Fruit fly (Drosophila melanogaster) whole organism, wandering third instar larva: Measurements from ENCODE around the gene S6k.

ENCODE experiments used
- Abd-B ChIP-seq: fragments of >200 bp; optimal IDR thresholded peaks from 2 replicates; lab custom pipeline; 2017; ENCODE audit warnings: missing biosample characterization, missing genetic modification characterization
- CG32264 ChIP-seq: fragments of 200-800 bp; sonication (Bioruptor generic); optimal IDR thresholded peaks from 2 replicates; lab custom pipeline; 2016; ENCODE audit warnings: missing biosample characterization, missing genetic modification characterization
- CG9705 ChIP-seq: fragments of 200-800 bp; sonication (Bioruptor generic); optimal IDR thresholded peaks from 2 replicates; lab custom pipeline; 2018; ENCODE audit warnings: missing biosample characterization, mild to moderate bottlenecking, missing genetic modification characterization
- CrebA ChIP-seq: fragments of 200-800 bp; sonication (Bioruptor generic); optimal IDR thresholded peaks from 2 replicates; lab custom pipeline; 2016; ENCODE audit warnings: missing biosample characterization, mild to moderate bottlenecking, missing genetic modification characterization, borderline replicate concordance
- Dfd ChIP-seq: fragments of >200 bp; optimal IDR thresholded peaks from 2 replicates; lab custom pipeline; 2017; ENCODE audit warnings: missing biosample characterization, missing genetic modification characterization
- Dif ChIP-seq: fragments of 200-275, 200-300 bp; sonication (Bioruptor generic); optimal IDR thresholded peaks from 2 replicates; lab custom pipeline; 2018; ENCODE audit warnings: missing biosample characterization, missing genetic modification characterization; ENCODE audit not compliant: partially characterized antibody
- GATAd ChIP-seq: sonication (Bioruptor generic); optimal IDR thresholded peaks from 2 replicates; lab custom pipeline; 2016; ENCODE audit warnings: missing biosample characterization, missing genetic modification characterization
- HLH106 ChIP-seq: fragments of 200-800 bp; optimal IDR thresholded peaks from 3 replicates; lab custom pipeline; 2019; ENCODE audit warnings: missing biosample characterization, mild to moderate bottlenecking, missing genetic modification characterization, moderate library complexity
- Hnf4 ChIP-seq: fragments of 200-800 bp; sonication (Bioruptor generic); optimal IDR thresholded peaks from 2 replicates; lab custom pipeline; 2016; ENCODE audit warnings: missing biosample characterization, mild to moderate bottlenecking, missing genetic modification characterization
- Hr78 ChIP-seq: fragments of >200 bp; optimal IDR thresholded peaks from 2 replicates; lab custom pipeline; 2017; ENCODE audit warnings: missing biosample characterization, missing genetic modification characterization
- Hr83 ChIP-seq: fragments of 200-300 bp; sonication (Bioruptor generic); optimal IDR thresholded peaks from 2 replicates; lab custom pipeline; 2016; ENCODE audit warnings: missing biosample characterization, mild to moderate bottlenecking, missing genetic modification characterization, moderate library complexity; ENCODE audit not compliant: poor library complexity, severe bottlenecking
- Jra ChIP-seq: sonication (Bioruptor generic); optimal IDR thresholded peaks from 2 replicates; lab custom pipeline; 2016; ENCODE audit warnings: missing biosample characterization, missing genetic modification characterization
- Mio ChIP-seq: sonication (Bioruptor generic); optimal IDR thresholded peaks from 2 replicates; lab custom pipeline; 2016; ENCODE audit warnings: missing biosample characterization, missing genetic modification characterization
- Myc ChIP-seq: fragments of >200 bp; optimal IDR thresholded peaks from 2 replicates; lab custom pipeline; 2017
- N ChIP-seq: fragments of >200 bp; optimal IDR thresholded peaks from 2 replicates; lab custom pipeline; 2018; ENCODE audit warnings: missing biosample characterization, missing external identifiers, missing genetic modification characterization
- OdsH ChIP-seq: fragments of 200-800 bp; sonication (Bioruptor generic); optimal IDR thresholded peaks from 2 replicates; lab custom pipeline; 2016; ENCODE audit warnings: missing biosample characterization, mild to moderate bottlenecking, missing genetic modification characterization
- Rel ChIP-seq, 2 experiments: fragments of 200-800 bp; sonication (Bioruptor generic) in 1 of 2; optimal IDR thresholded peaks; 2 replicates in 1 of 2; 3 replicates in 1 of 2; lab custom pipeline; 2016 to 2019; ENCODE audit warnings: mild to moderate bottlenecking in 2 of 2, missing biosample characterization in 2 of 2, missing genetic modification characterization in 2 of 2, moderate library complexity in 1 of 2
- Sp1 ChIP-seq: fragments of 200-800 bp; sonication (Bioruptor generic); optimal IDR thresholded peaks from 3 replicates; lab custom pipeline; 2019; ENCODE audit warnings: missing biosample characterization, mild to moderate bottlenecking, missing genetic modification characterization, moderate library complexity
- Vsx2 ChIP-seq: fragments of 200-300, 225-300 bp; sonication (Bioruptor generic); optimal IDR thresholded peaks from 2 replicates; lab custom pipeline; 2018; ENCODE audit warnings: missing biosample characterization, missing genetic modification characterization; ENCODE audit not compliant: partially characterized antibody
- br ChIP-seq: fragments of 200-800 bp; sonication (Bioruptor generic); optimal IDR thresholded peaks from 2 replicates; lab custom pipeline; 2016; ENCODE audit warnings: missing biosample characterization, missing genetic modification characterization
- brk ChIP-seq: fragments of 200-800 bp; sonication (Bioruptor generic); optimal IDR thresholded peaks from 2 replicates; lab custom pipeline; 2016; ENCODE audit warnings: missing biosample characterization, mild to moderate bottlenecking, missing genetic modification characterization
- dl ChIP-seq, 2 experiments: fragments of 175-275, 200-275 bp in 1 of 2; fragments of 200-275 bp in 1 of 2; sonication (Bioruptor generic); optimal IDR thresholded peaks; lab custom pipeline; 2018; ENCODE audit warnings: mild to moderate bottlenecking in 2 of 2, missing biosample characterization in 2 of 2, missing genetic modification characterization in 2 of 2, moderate library complexity in 2 of 2; ENCODE audit not compliant: partially characterized antibody in 2 of 2, insufficient read depth in 1 of 2
- dmrt93B ChIP-seq: fragments of 200-800 bp; sonication (Bioruptor generic); optimal IDR thresholded peaks from 2 replicates; lab custom pipeline; 2018; ENCODE audit warnings: missing biosample characterization, mild to moderate bottlenecking, missing genetic modification characterization
- dsf ChIP-seq: sonication (Bioruptor generic); optimal IDR thresholded peaks from 2 replicates; lab custom pipeline; 2016; ENCODE audit warnings: missing biosample characterization, missing genetic modification characterization, borderline replicate concordance
- ey ChIP-seq: fragments of 200-800 bp; sonication (Bioruptor generic); optimal IDR thresholded peaks from 2 replicates; lab custom pipeline; 2016; ENCODE audit warnings: missing biosample characterization, missing genetic modification characterization
- foxo ChIP-seq, 2 experiments: fragments of 200-800 bp; sonication (Bioruptor generic); optimal IDR thresholded peaks; 2 replicates in 1 of 2; 3 replicates in 1 of 2; lab custom pipeline; 2016 to 2017; ENCODE audit warnings: missing biosample characterization in 2 of 2, missing genetic modification characterization in 2 of 2
- fru ChIP-seq: fragments of 200-800 bp; sonication (Bioruptor generic); optimal IDR thresholded peaks from 3 replicates; lab custom pipeline; 2016; ENCODE audit warnings: missing biosample characterization, mild to moderate bottlenecking, missing genetic modification characterization
- h ChIP-seq: fragments of 200-800 bp; sonication (Bioruptor generic); optimal IDR thresholded peaks from 3 replicates; lab custom pipeline; 2016; ENCODE audit warnings: missing biosample characterization, mild to moderate bottlenecking, missing genetic modification characterization
- jim ChIP-seq: fragments of 175-275, 200-325 bp; sonication (Bioruptor generic); optimal IDR thresholded peaks from 2 replicates; lab custom pipeline; 2016; ENCODE audit warnings: missing biosample characterization, mild to moderate bottlenecking, missing genetic modification characterization
- lola ChIP-seq: fragments of >200 bp; optimal IDR thresholded peaks from 2 replicates; lab custom pipeline; 2017; ENCODE audit warnings: missing biosample characterization, missing genetic modification characterization
- pan ChIP-seq: fragments of >200 bp; optimal IDR thresholded peaks from 2 replicates; lab custom pipeline; 2017
- psq ChIP-seq: fragments of 200-800 bp; sonication (Bioruptor generic); optimal IDR thresholded peaks from 3 replicates; lab custom pipeline; 2017; ENCODE audit warnings: missing biosample characterization, mild to moderate bottlenecking, missing genetic modification characterization, moderate library complexity
- rgr ChIP-seq: fragments of 200-800 bp; sonication (Bioruptor generic); optimal IDR thresholded peaks from 3 replicates; lab custom pipeline; 2016; ENCODE audit warnings: missing biosample characterization, mild to moderate bottlenecking, missing genetic modification characterization
- sage ChIP-seq: fragments of 200-800 bp; sonication (Bioruptor generic); optimal IDR thresholded peaks from 2 replicates; lab custom pipeline; 2016; ENCODE audit warnings: missing biosample characterization, mild to moderate bottlenecking, missing genetic modification characterization
- sv ChIP-seq: fragments of 200-800 bp; sonication (Bioruptor generic); optimal IDR thresholded peaks from 3 replicates; lab custom pipeline; 2016; ENCODE audit warnings: missing biosample characterization, missing genetic modification characterization
- tai ChIP-seq: sonication (Bioruptor generic); optimal IDR thresholded peaks from 2 replicates; lab custom pipeline; 2016; ENCODE audit warnings: missing biosample characterization, missing genetic modification characterization
- usp ChIP-seq: fragments of >200 bp; optimal IDR thresholded peaks from 2 replicates; lab custom pipeline; 2017; ENCODE audit warnings: missing biosample characterization, missing genetic modification characterization
- woc ChIP-seq: sonication (Bioruptor generic); optimal IDR thresholded peaks from 2 replicates; lab custom pipeline; 2016; ENCODE audit warnings: missing biosample characterization, mild to moderate bottlenecking, missing genetic modification characterization

The S6k gene

DNA sequence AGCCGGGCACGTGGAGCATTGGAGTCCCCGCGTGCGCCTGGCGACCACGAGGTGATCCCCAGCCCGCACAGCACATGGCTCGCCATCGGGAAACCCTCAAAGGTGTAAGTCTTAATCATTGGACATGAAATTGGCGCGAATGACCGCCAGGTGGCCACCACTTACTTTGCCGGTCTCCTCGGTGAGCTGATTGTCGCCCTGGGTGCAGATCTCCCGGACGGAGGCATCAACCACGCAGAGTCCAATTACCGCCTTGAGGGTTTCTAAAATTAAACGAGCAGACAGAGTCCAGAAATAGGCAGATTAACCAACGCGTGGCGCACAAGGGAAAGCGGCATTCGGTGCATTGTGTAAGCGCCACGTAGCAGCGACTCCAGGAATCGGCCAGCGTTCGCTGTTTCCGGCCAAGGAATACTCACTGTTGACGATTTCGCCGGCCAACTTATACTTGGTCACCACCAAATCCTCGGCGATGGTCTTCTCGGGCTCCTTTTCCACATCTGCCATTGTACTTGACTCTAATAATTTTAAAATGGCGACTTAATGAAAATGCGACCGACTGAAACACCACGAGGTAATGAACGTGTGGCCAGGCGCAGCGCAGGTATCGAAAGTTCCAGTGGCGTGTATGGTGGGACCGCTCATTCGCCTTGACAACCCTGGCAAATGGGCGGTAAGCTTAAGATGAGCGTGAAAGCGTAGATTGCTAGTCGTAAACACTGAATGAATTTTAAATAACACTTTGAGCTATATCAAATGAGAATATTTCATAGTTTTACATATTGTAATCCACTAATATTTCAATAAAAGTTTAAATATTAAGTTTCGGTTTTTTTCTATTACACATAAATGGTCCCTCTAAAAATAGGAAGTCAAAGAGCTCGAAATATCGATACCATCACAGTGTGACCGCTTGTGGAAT lies 45.5 kb downstream of the S6k start, which contains the start of gene CG10576:
TSS of gene CG10576 (minus strand) at position 781 of the 922 bp plus-strand sequence.
- TF ChIP-seq psq (GFP tag; lab: Kevin White, UChicago) (peak; percentile 40), lola (GFP tag; lab: Kevin White, UChicago) (no peak), Myc (peak; percentile 79), Abd-B (GFP tag; lab: Kevin White, UChicago) (no peak), sage (GFP tag; lab: Kevin White, UChicago) (no peak), Dif (GFP tag; lab: Kevin White, UChicago) (no peak)

DNA sequence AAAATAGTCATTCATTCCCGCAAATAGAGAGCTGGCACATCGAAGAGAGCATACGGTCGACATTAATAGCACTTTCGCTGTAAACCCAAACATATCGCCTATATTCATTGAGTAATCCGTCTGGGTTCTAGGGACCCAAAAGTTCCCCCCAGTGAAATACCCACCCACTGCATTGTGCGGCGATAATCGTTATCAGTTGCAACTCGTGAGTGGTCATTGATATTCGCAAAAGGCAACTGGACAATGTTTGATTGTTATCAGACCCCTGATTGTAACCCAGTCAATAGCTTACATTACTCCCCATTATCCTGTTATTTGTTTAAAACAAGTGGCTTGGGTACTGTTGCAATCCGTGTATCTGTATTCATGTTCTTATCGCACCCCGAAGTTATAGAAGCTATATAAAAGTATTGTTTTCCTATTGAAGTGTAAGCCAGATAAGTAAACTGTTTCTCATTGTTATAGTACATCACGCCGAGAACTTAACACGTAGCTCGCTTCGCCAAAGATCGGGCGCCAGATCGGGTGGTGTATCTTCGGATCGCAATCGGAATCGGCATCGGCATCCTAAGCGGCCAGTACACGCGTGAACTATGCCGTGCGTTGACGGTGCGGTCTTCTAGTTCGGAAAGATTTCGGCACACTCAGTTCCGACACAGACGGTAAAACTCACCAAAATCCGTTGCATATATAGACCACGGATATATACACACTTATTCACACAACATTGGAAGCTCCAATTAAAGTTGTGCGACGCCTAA lies 56.9 kb downstream of the S6k start:
- no peak for TF ChIP-seq Dfd (GFP tag; lab: Kevin White, UChicago)
- no peak for TF ChIP-seq Abd-B (GFP tag; lab: Kevin White, UChicago)
- TF ChIP-seq br (GFP tag; lab: Kevin White, UChicago) = peak; percentile 37
- no peak for TF ChIP-seq ey (GFP tag; lab: Kevin White, UChicago)
- no peak for TF ChIP-seq dmrt93B (GFP tag; lab: Kevin White, UChicago)
- TF ChIP-seq Hr83 (GFP tag; lab: Kevin White, UChicago) = no peak
- peak; percentile 33 for TF ChIP-seq Hr78 (GFP tag; lab: Kevin White, UChicago)
- TF ChIP-seq fru (GFP tag; lab: Kevin White, UChicago) = no peak
- TF ChIP-seq Rel (GFP tag; optimal IDR thresholded peaks at IDR 0.05; lab: Kevin White, UChicago) = no peak
- TF ChIP-seq Rel (tag; optimal IDR thresholded peaks at IDR 0.05; lab: Kevin White, UChicago) = peak; percentile 97
- TF ChIP-seq Myc = no peak

DNA sequence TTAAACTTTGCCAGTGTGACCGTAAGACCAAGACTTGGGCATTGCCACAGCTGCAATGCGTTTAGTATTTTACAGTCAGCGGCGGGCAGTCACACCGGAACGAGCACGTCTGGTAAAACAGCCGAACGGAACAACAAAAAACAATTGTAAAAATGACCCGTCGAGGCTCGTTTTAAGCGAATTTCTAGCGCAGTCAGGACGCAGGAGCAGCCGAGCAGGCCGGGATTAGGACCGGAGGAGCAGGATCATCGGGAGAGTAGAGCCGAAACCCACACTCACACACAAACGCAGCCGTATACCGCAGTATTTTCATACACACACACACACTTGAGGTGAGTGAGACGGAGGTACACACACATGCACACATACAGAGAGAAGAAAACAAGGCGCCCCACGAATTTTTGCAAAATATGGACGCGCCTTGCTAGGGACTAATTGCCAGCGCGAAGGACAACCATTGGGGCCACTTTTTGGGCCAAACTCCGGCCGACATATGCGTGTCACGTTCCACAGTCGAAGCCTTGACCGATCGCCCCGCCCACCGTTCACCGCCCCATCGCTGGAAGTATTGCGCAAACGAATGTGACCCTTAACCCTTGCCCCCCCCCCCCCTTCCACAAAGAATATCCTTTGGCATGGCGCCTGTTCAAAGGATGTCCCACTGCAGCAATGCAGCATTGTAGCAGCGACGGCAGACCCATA lies 57.7 kb downstream of the S6k start, which contains the start of gene Usp47:
TSS of gene Usp47 (plus strand) at position 71 of the 702 bp plus-strand sequence.
- TF ChIP-seq woc (GFP tag; lab: Kevin White, UChicago) = no peak
- TF ChIP-seq Rel (GFP tag; optimal IDR thresholded peaks at IDR 0.05; lab: Kevin White, UChicago) = no peak
- peak; percentile 14 for TF ChIP-seq Rel (tag; optimal IDR thresholded peaks at IDR 0.05; lab: Kevin White, UChicago)
- TF ChIP-seq dl (GFP tag; optimal IDR thresholded peaks at IDR 0.05; lab: Kevin White, UChicago; ENCODE audit: insufficient read depth in 1 of 2, partially characterized antibody in 2 of 2) = no peak
- TF ChIP-seq HLH106 = no peak
- peak; percentile 79 for TF ChIP-seq N (GFP tag; lab: Kevin White, UChicago)
- no peak for TF ChIP-seq br (GFP tag; lab: Kevin White, UChicago)
- peak; percentile 6 for TF ChIP-seq Sp1 (GFP tag; lab: Kevin White, UChicago)
- TF ChIP-seq CrebA (GFP tag; lab: Kevin White, UChicago) = no peak
- no peak for TF ChIP-seq CG9705 (GFP tag; lab: Kevin White, UChicago)
- no peak for TF ChIP-seq psq (GFP tag; lab: Kevin White, UChicago)
- TF ChIP-seq dsf (GFP tag; lab: Kevin White, UChicago) = no peak
- no peak for TF ChIP-seq Dfd (GFP tag; lab: Kevin White, UChicago)
- peak; percentile 29 for TF ChIP-seq h (GFP tag; lab: Kevin White, UChicago)
- no peak for TF ChIP-seq Mio
- TF ChIP-seq Myc = no peak
- TF ChIP-seq GATAd (GFP tag; lab: Kevin White, UChicago) = no peak
- no peak for TF ChIP-seq fru (GFP tag; lab: Kevin White, UChicago)
- no peak for TF ChIP-seq CG32264
- no peak for TF ChIP-seq Jra (GFP tag; lab: Kevin White, UChicago)
- TF ChIP-seq Vsx2 (GFP tag; lab: Kevin White, UChicago) = no peak
- no peak for TF ChIP-seq ey (GFP tag; lab: Kevin White, UChicago)
- no peak for TF ChIP-seq foxo (GFP tag; optimal IDR thresholded peaks at IDR 0.05; lab: Kevin White, UChicago)
- TF ChIP-seq OdsH = no peak
- TF ChIP-seq brk (GFP tag; lab: Kevin White, UChicago) = no peak
- TF ChIP-seq dmrt93B (GFP tag; lab: Kevin White, UChicago) = no peak
- TF ChIP-seq lola (GFP tag; lab: Kevin White, UChicago) = no peak
- TF ChIP-seq pan (lab: Kevin White, UChicago) = no peak
- no peak for TF ChIP-seq sage (GFP tag; lab: Kevin White, UChicago)
- TF ChIP-seq tai (GFP tag; lab: Kevin White, UChicago) = no peak
- TF ChIP-seq rgr (GFP tag; lab: Kevin White, UChicago) = peak; percentile 24
- no peak for TF ChIP-seq Hnf4 (GFP tag; lab: Kevin White, UChicago)
- TF ChIP-seq Dif (GFP tag; lab: Kevin White, UChicago) = no peak
- TF ChIP-seq usp (GFP tag; lab: Kevin White, UChicago) = no peak
- TF ChIP-seq jim (GFP tag; lab: Kevin White, UChicago) = no peak
- TF ChIP-seq Hr78 (GFP tag; lab: Kevin White, UChicago) = peak; percentile 70
- no peak for TF ChIP-seq Hr83 (GFP tag; lab: Kevin White, UChicago)
- no peak for TF ChIP-seq sv (GFP tag; lab: Kevin White, UChicago)
- no peak for TF ChIP-seq Abd-B (GFP tag; lab: Kevin White, UChicago)
